Worm (Caenorhabditis elegans) whole organism, late embryonic: ENCODE results near the gene cfp-1.

ENCODE experiments used
- C38D4.7 ChIP-seq: fragments of 200-800 bp; sonication (Bioruptor generic); optimal IDR thresholded peaks from 2 replicates; lab custom pipeline; 2018; ENCODE audit warnings: mild to moderate bottlenecking, missing genetic modification characterization, moderate library complexity, missing compliant biosample characterization
- F13H6.1 ChIP-seq: sonication (generic microtip); optimal IDR thresholded peaks from 2 replicates; lab custom pipeline; 2016; ENCODE audit warnings: missing genetic modification characterization, missing compliant biosample characterization
- K09A11.1 ChIP-seq: sonication (generic microtip); optimal IDR thresholded peaks from 2 replicates; lab custom pipeline; 2017; ENCODE audit warnings: antibody characterized with exemption, mild to moderate bottlenecking, missing genetic modification characterization, missing compliant biosample characterization; ENCODE audit not compliant: insufficient read depth
- T23F11.4 ChIP-seq: fragments of 200-800 bp; sonication (Bioruptor generic); optimal IDR thresholded peaks from 2 replicates; lab custom pipeline; 2018; ENCODE audit warnings: mild to moderate bottlenecking, missing genetic modification characterization, missing compliant biosample characterization
- Y22D7AL.16 ChIP-seq: sonication (generic microtip); optimal IDR thresholded peaks from 2 replicates; lab custom pipeline; 2016; ENCODE audit warnings: missing genetic modification characterization, missing compliant biosample characterization
- ceh-14 ChIP-seq: sonication (generic microtip); optimal IDR thresholded peaks from 2 replicates; lab custom pipeline; 2016; ENCODE audit warnings: missing genotype, missing genetic modification characterization, missing compliant biosample characterization
- ceh-18 ChIP-seq: sonication (generic microtip); optimal IDR thresholded peaks from 2 replicates; lab custom pipeline; 2016; ENCODE audit warnings: missing genetic modification characterization, missing compliant biosample characterization
- ceh-19 ChIP-seq: fragments of 200-800 bp; sonication (Bioruptor generic); optimal IDR thresholded peaks from 2 replicates; lab custom pipeline; 2018; ENCODE audit warnings: mild to moderate bottlenecking, missing genetic modification characterization, missing compliant biosample characterization
- ceh-2 ChIP-seq: sonication (generic microtip); optimal IDR thresholded peaks from 2 replicates; lab custom pipeline; 2016; ENCODE audit warnings: missing genotype, missing genetic modification characterization, missing compliant biosample characterization
- ceh-22 ChIP-seq: sonication (generic microtip); optimal IDR thresholded peaks from 2 replicates; lab custom pipeline; 2017; ENCODE audit warnings: missing biosample characterization, missing genetic modification characterization
- ceh-24 ChIP-seq: sonication (generic microtip); optimal IDR thresholded peaks from 2 replicates; lab custom pipeline; 2016; ENCODE audit warnings: mild to moderate bottlenecking, missing genetic modification characterization, missing compliant biosample characterization
- ceh-30 ChIP-seq: fragments of 150-350 bp; optimal IDR thresholded peaks from 2 replicates; lab custom pipeline; 2014; ENCODE audit warnings: missing biosample characterization, missing genetic modification characterization
- ceh-31 ChIP-seq: sonication (generic microtip); optimal IDR thresholded peaks from 2 replicates; lab custom pipeline; 2016; ENCODE audit warnings: missing genetic modification characterization, missing compliant biosample characterization
- ceh-34 ChIP-seq: sonication (generic microtip); optimal IDR thresholded peaks from 2 replicates; lab custom pipeline; 2016; ENCODE audit warnings: mild to moderate bottlenecking, missing genetic modification characterization, missing compliant biosample characterization
- ceh-48 ChIP-seq: sonication (generic microtip); optimal IDR thresholded peaks from 2 replicates; lab custom pipeline; 2016; ENCODE audit warnings: missing genetic modification characterization, inconsistent platforms, missing compliant biosample characterization
- ceh-6 ChIP-seq: fragments of 200-800 bp; sonication (Bioruptor generic); optimal IDR thresholded peaks from 2 replicates; lab custom pipeline; 2018; ENCODE audit warnings: mild to moderate bottlenecking, missing genetic modification characterization, missing compliant biosample characterization
- che-1 ChIP-seq: sonication (generic microtip); optimal IDR thresholded peaks from 2 replicates; lab custom pipeline; 2016; ENCODE audit warnings: mild to moderate bottlenecking, missing genetic modification characterization, missing compliant biosample characterization
- dve-1 ChIP-seq: sonication (generic microtip); optimal IDR thresholded peaks from 2 replicates; lab custom pipeline; 2017; ENCODE audit warnings: antibody characterized with exemption, mild to moderate bottlenecking, missing genetic modification characterization, missing compliant biosample characterization
- ets-4 ChIP-seq: sonication (generic microtip); optimal IDR thresholded peaks from 2 replicates; lab custom pipeline; 2016; ENCODE audit warnings: missing genetic modification characterization, missing compliant biosample characterization
- fax-1 ChIP-seq: sonication (generic microtip); optimal IDR thresholded peaks from 2 replicates; lab custom pipeline; 2016; ENCODE audit warnings: missing genotype, missing genetic modification characterization, missing compliant biosample characterization
- fkh-10 ChIP-seq: fragments of 150-350 bp; optimal IDR thresholded peaks from 2 replicates; lab custom pipeline; 2014; ENCODE audit warnings: missing biosample characterization, missing genetic modification reagents, missing genetic modification characterization
- fkh-6 ChIP-seq: sonication (generic microtip); optimal IDR thresholded peaks from 2 replicates; lab custom pipeline; 2016; ENCODE audit warnings: missing genetic modification characterization, missing compliant biosample characterization
- gmeb-2 ChIP-seq: sonication (generic microtip); optimal IDR thresholded peaks from 2 replicates; lab custom pipeline; 2016; ENCODE audit warnings: missing genetic modification characterization, inconsistent platforms, missing compliant biosample characterization
- hlh-13 ChIP-seq: fragments of 200-800 bp; sonication (Bioruptor generic); optimal IDR thresholded peaks from 2 replicates; lab custom pipeline; 2018; ENCODE audit warnings: mild to moderate bottlenecking, missing genetic modification characterization, missing compliant biosample characterization
- hlh-15 ChIP-seq: sonication (generic microtip); optimal IDR thresholded peaks from 2 replicates; lab custom pipeline; 2016; ENCODE audit warnings: missing genetic modification characterization, missing compliant biosample characterization
- hlh-30 ChIP-seq: sonication (generic microtip); optimal IDR thresholded peaks from 2 replicates; lab custom pipeline; 2017; ENCODE audit warnings: antibody characterized with exemption, missing genetic modification characterization, missing compliant biosample characterization; ENCODE audit not compliant: insufficient read depth
- hlh-6 ChIP-seq: sonication (generic microtip); optimal IDR thresholded peaks from 2 replicates; lab custom pipeline; 2016; ENCODE audit warnings: missing genotype, missing genetic modification characterization, missing compliant biosample characterization
- lin-11 ChIP-seq: fragments of 200-800 bp; sonication (Bioruptor generic); optimal IDR thresholded peaks from 2 replicates; lab custom pipeline; 2018; ENCODE audit warnings: mild to moderate bottlenecking, missing genetic modification characterization, missing compliant biosample characterization
- madf-2 ChIP-seq: sonication (generic microtip); optimal IDR thresholded peaks from 2 replicates; lab custom pipeline; 2017; ENCODE audit warnings: missing genetic modification characterization, missing compliant biosample characterization
- nhr-11 ChIP-seq: fragments of 150-350 bp; optimal IDR thresholded peaks from 2 replicates; lab custom pipeline; 2014; ENCODE audit warnings: missing biosample characterization, missing genetic modification characterization
- odd-2 ChIP-seq: sonication (generic microtip); optimal IDR thresholded peaks from 2 replicates; lab custom pipeline; 2017; ENCODE audit warnings: antibody characterized with exemption, mild to moderate bottlenecking, missing genetic modification characterization, missing compliant biosample characterization
- pag-3 ChIP-seq: sonication (generic microtip); optimal IDR thresholded peaks from 2 replicates; lab custom pipeline; 2016; ENCODE audit warnings: missing compliant biosample characterization, missing genetic modification characterization, borderline replicate concordance
- pat-9 ChIP-seq: fragments of 200-800 bp; sonication (Bioruptor generic); optimal IDR thresholded peaks from 2 replicates; lab custom pipeline; 2018; ENCODE audit warnings: mild to moderate bottlenecking, missing genetic modification characterization, moderate library complexity, missing compliant biosample characterization
- pax-1 ChIP-seq: fragments of 150-350 bp; optimal IDR thresholded peaks from 2 replicates; lab custom pipeline; 2014; ENCODE audit warnings: missing biosample characterization, missing genetic modification characterization
- pha-2 ChIP-seq: sonication (generic microtip); optimal IDR thresholded peaks from 2 replicates; lab custom pipeline; 2017; ENCODE audit warnings: mild to moderate bottlenecking, missing genetic modification characterization, missing compliant biosample characterization
- pha-4 ChIP-seq: fragments of 150-350 bp; optimal IDR thresholded peaks from 2 replicates; lab custom pipeline; 2018; ENCODE audit warnings: missing biosample characterization, missing genetic modification reagents, missing genetic modification characterization
- pqm-1 ChIP-seq: sonication (generic microtip); optimal IDR thresholded peaks from 2 replicates; lab custom pipeline; 2016; ENCODE audit warnings: missing genetic modification characterization, missing compliant biosample characterization
- pros-1 ChIP-seq: fragments of 150-350 bp; optimal IDR thresholded peaks from 2 replicates; lab custom pipeline; 2014; ENCODE audit warnings: missing biosample characterization, missing genetic modification reagents, missing genetic modification characterization
- ref-2 ChIP-seq: sonication (generic microtip); optimal IDR thresholded peaks from 2 replicates; lab custom pipeline; 2016; ENCODE audit warnings: missing genetic modification characterization, missing compliant biosample characterization
- sox-2 ChIP-seq: fragments of 200-800 bp; sonication (Bioruptor generic); IDR thresholded peaks from 2 replicates; pipeline ENCODE4 v1.3.6; 2022; ENCODE audit warnings: missing genetic modification reagents, missing genetic modification characterization, missing compliant biosample characterization
- sox-4 ChIP-seq: sonication (generic microtip); optimal IDR thresholded peaks from 2 replicates; lab custom pipeline; 2017; ENCODE audit warnings: mild to moderate bottlenecking, missing genetic modification characterization, inconsistent platforms, missing compliant biosample characterization
- tbx-2 ChIP-seq: sonication (generic microtip); optimal IDR thresholded peaks from 2 replicates; lab custom pipeline; 2016; ENCODE audit warnings: missing genetic modification characterization, missing compliant biosample characterization
- unc-42 ChIP-seq: sonication (generic microtip); optimal IDR thresholded peaks from 2 replicates; lab custom pipeline; 2016; ENCODE audit warnings: missing genotype, missing genetic modification characterization, missing compliant biosample characterization
- zip-5 ChIP-seq: sonication (generic microtip); optimal IDR thresholded peaks from 2 replicates; lab custom pipeline; 2016; ENCODE audit warnings: missing genetic modification characterization, missing compliant biosample characterization
- ztf-16 ChIP-seq: sonication (generic microtip); optimal IDR thresholded peaks from 2 replicates; lab custom pipeline; 2017; ENCODE audit warnings: missing genetic modification characterization, missing compliant biosample characterization

The cfp-1 gene

DNA sequence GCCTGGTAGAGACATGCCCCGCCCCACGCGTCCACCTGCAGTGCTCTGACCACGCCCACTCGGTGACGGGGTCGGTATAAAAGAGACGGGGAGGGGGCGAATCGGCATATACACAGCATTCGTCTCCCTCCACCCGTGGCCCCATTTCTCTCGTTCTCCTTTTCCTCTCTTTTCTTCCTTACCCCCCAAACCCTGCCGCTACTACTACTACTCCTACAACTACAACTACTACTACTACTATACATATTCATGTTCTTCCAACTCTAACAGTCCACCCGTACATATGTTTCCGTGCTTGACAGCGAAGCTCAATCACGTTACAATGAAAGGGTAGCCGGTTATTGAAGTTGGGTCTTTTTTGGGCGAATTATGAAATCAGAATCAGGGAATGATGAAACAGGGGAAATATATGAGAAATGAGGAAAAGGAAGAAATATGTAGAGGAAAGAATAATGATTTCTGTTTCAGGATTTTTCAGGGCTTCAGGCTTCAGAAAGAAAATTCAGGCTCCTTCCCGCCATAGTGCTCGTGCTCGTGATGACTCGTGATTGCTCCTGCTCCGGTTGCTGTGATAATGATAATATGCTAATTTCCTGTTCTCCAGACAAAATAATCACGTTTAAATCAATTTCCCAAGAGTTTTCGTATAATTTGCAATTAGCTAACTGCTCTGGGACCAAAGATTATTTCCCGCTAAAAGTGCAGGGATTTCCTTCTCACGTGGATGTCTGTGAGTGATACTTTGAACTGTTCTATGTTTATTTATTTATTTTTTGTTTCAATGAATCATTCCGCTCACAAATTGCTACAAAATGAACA, 43.3 kb upstream of the cfp-1 start (continued):
- TF ChIP-seq pha-4 (tag; lab: Kevin White, UChicago) (no peak), fkh-10 (GFP tag; lab: Kevin White, UChicago) (peak; percentile 38), ceh-31 (tag; lab: Kevin White, UChicago) (peak; percentile 19), dve-1 (tag; lab: Kevin White, UChicago) (peak; percentile 75), unc-42 (peak; percentile 36), ceh-22 (peak; percentile 95), ref-2 (tag; lab: Kevin White, UChicago) (peak; percentile 89), Y22D7AL.16 (tag; lab: Kevin White, UChicago) (peak; percentile 95), T23F11.4 (GFP tag; lab: Kevin White, UChicago) (peak; percentile 95), ets-4 (tag; lab: Kevin White, UChicago) (no peak), che-1 (tag; lab: Kevin White, UChicago) (peak; percentile 90), odd-2 (peak; percentile 73), sox-2 (peak; percentile 87), ztf-16 (tag; lab: Kevin White, UChicago) (peak; percentile 81), sox-4 (tag; lab: Kevin White, UChicago) (peak; percentile 93), fax-1 (tag; lab: Kevin White, UChicago) (peak; percentile 70), ceh-14 (tag; lab: Kevin White, UChicago) (peak; percentile 66), pqm-1 (tag; lab: Kevin White, UChicago) (peak; percentile 59), pros-1 (tag; lab: Kevin White, UChicago) (peak; percentile 45), ceh-6 (GFP tag; lab: Kevin White, UChicago) (peak; percentile 82), F13H6.1 (peak; percentile 40), hlh-15 (peak; percentile 74), pha-2 (tag; lab: Kevin White, UChicago) (peak; percentile 97), ceh-18 (tag; lab: Kevin White, UChicago) (peak; percentile 83), ceh-24 (tag; lab: Kevin White, UChicago) (peak; percentile 87), hlh-6 (tag; lab: Kevin White, UChicago) (peak; percentile 96), gmeb-2 (peak; percentile 95), ceh-2 (peak; percentile 68), lin-11 (tag; lab: Kevin White, UChicago) (peak; percentile 89), fkh-6 (tag; lab: Kevin White, UChicago) (peak; percentile 91), ceh-30 (tag; lab: Kevin White, UChicago) (peak; percentile 69), zip-5 (tag; lab: Kevin White, UChicago) (peak; percentile 70), hlh-13 (GFP tag; lab: Kevin White, UChicago) (peak; percentile 73), ceh-34 (tag; lab: Kevin White, UChicago) (peak; percentile 96), pat-9 (tag; lab: Kevin White, UChicago) (peak; percentile 96), pax-1 (tag; lab: Kevin White, UChicago) (peak; percentile 88), madf-2 (tag; lab: Kevin White, UChicago) (peak; percentile 88), ceh-48 (tag; lab: Kevin White, UChicago) (peak; percentile 59), pag-3 (tag; lab: Kevin White, UChicago) (peak; percentile 70), hlh-30 (tag; lab: Kevin White, UChicago) (peak; percentile 76), tbx-2 (tag; lab: Kevin White, UChicago) (peak; percentile 96), C38D4.7 (GFP tag; lab: Kevin White, UChicago) (peak; percentile 95), K09A11.1 (tag; lab: Kevin White, UChicago) (peak; percentile 86), nhr-11 (tag; lab: Kevin White, UChicago) (peak; percentile 12), ceh-19 (peak; percentile 93)
